Worm (Caenorhabditis elegans) whole organism, early embryonic: ENCODE measurements around the gene nlp-76.

Source experiments
- B0310.2 ChIP-seq: sonication (generic microtip); optimal IDR thresholded peaks from 2 replicates; lab custom pipeline; 2016; ENCODE audit warnings: mild to moderate bottlenecking, missing genetic modification characterization, missing compliant biosample characterization
- aly-1 ChIP-seq: sonication (generic microtip); optimal IDR thresholded peaks from 2 replicates; lab custom pipeline; 2016; ENCODE audit warnings: missing genetic modification characterization, missing compliant biosample characterization
- sea-1 ChIP-seq: fragments of 200-800 bp; sonication (Bioruptor generic); conservative IDR thresholded peaks from 2 replicates; pipeline ENCODE4 v1.3.6; 2022; ENCODE audit warnings: missing genetic modification characterization, missing compliant biosample characterization
- tbx-37 ChIP-seq: fragments of 200-800 bp; sonication (Bioruptor generic); conservative IDR thresholded peaks from 2 replicates; pipeline ENCODE4 v1.3.6; 2022; ENCODE audit warnings: missing genetic modification reagents, missing genetic modification characterization, missing compliant biosample characterization

DNA sequence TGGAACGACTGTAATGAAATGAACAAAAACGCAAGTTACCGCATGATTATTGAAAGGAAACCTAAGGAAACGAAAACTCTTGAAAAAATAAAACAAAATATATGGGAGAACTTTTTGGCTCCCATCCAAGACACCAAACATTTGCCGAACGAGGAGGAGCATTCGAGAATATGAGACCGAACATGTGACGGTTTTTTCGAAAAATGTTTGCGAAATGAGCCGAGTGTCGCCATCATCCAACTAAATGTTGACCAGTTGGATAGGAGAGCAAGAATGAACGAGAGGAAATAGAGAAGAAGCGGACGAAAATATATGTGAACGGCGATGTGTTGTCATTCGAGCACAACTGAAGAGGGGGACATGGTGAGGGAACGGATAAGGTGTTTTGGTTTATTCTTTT is 33.7 kb downstream of the nlp-76 start:
- TF ChIP-seq aly-1 (tag; lab: Kevin White, UChicago) (no peak), B0310.2 (tag; lab: Kevin White, UChicago) (no peak), sea-1 (GFP tag; lab: Robert Waterston, UW) (no peak), tbx-37 (GFP tag; lab: Robert Waterston, UW) (no peak)
